Worm (Caenorhabditis elegans) whole organism, late embryonic: ENCODE measurements around the gene gcy-1.

Experiments used
- ceh-30 ChIP-seq: fragments of 150-350 bp; optimal IDR thresholded peaks from 2 replicates; lab custom pipeline; 2014; ENCODE audit warnings: missing biosample characterization, missing genetic modification characterization
- dve-1 ChIP-seq: sonication (generic microtip); optimal IDR thresholded peaks from 2 replicates; lab custom pipeline; 2017; ENCODE audit warnings: antibody characterized with exemption, mild to moderate bottlenecking, missing genetic modification characterization, missing compliant biosample characterization
- hlh-30 ChIP-seq: sonication (generic microtip); optimal IDR thresholded peaks from 2 replicates; lab custom pipeline; 2017; ENCODE audit warnings: antibody characterized with exemption, missing genetic modification characterization, missing compliant biosample characterization; ENCODE audit not compliant: insufficient read depth
- mec-3 ChIP-seq: sonication (generic microtip); optimal IDR thresholded peaks from 2 replicates; lab custom pipeline; 2016; ENCODE audit warnings: borderline replicate concordance, missing genetic modification characterization, missing compliant biosample characterization
- npax-4 ChIP-seq: sonication (generic microtip); optimal IDR thresholded peaks from 2 replicates; lab custom pipeline; 2016; ENCODE audit warnings: missing genetic modification characterization, missing compliant biosample characterization
- pag-3 ChIP-seq: sonication (generic microtip); optimal IDR thresholded peaks from 2 replicates; lab custom pipeline; 2016; ENCODE audit warnings: missing compliant biosample characterization, missing genetic modification characterization, borderline replicate concordance
- pqm-1 ChIP-seq: sonication (generic microtip); optimal IDR thresholded peaks from 2 replicates; lab custom pipeline; 2016; ENCODE audit warnings: missing genetic modification characterization, missing compliant biosample characterization
- sdc-2 ChIP-seq: sonication (generic microtip); optimal IDR thresholded peaks from 2 replicates; lab custom pipeline; 2016; ENCODE audit warnings: missing genotype, missing genetic modification characterization, missing compliant biosample characterization

DNA sequence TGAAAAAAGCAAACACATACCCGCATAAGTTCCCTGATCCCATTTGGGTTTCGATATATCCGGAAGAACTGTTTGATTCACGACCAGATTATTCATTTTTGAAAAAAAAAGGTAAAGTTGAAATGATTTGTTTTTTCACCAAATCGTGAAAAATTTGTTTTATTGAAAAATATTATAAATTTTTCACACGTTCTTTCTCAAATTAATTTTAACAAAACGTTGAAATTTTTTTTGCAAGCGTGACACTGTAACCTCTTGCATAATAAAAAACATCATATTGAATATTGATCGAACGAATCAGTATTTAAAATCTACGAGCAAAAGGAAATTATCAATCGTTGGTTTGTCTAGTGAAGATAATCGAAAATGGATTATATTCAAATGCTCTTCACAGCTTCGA, 2.0 kb upstream of the gcy-1 start, which contains the start of the genes sfxn-1.1 and AH6.3:
- TF ChIP-seq ceh-30 (tag; lab: Kevin White, UChicago): no peak
- TF ChIP-seq pqm-1 (tag; lab: Kevin White, UChicago): no peak
- no peak for TF ChIP-seq sdc-2 (tag; lab: Kevin White, UChicago)
- no peak for TF ChIP-seq npax-4 (tag; lab: Kevin White, UChicago)
- TF ChIP-seq hlh-30 (tag; lab: Kevin White, UChicago): no peak
- TF ChIP-seq dve-1 (tag; lab: Kevin White, UChicago): no peak
- no peak for TF ChIP-seq pag-3 (tag; lab: Kevin White, UChicago)
- TF ChIP-seq mec-3 (tag; lab: Kevin White, UChicago): no peak
